Worm (Caenorhabditis elegans) whole organism, mixed stage, embryonic: ENCODE results near the gene F08G12.5.

ENCODE experiments used
- M03D4.4 ChIP-seq: sonication (generic microtip); optimal IDR thresholded peaks from 2 replicates; lab custom pipeline; 2017; ENCODE audit warnings: mild to moderate bottlenecking, missing genetic modification characterization, missing compliant biosample characterization
- bed-3 ChIP-seq: fragments of 200-800 bp; sonication (Bioruptor generic); optimal IDR thresholded peaks from 3 replicates; lab custom pipeline; 2018; ENCODE audit warnings: mild to moderate bottlenecking, missing genetic modification characterization, moderate library complexity, missing compliant biosample characterization
- blmp-1 ChIP-seq: fragments of 150-350 bp; optimal IDR thresholded peaks from 2 replicates; lab custom pipeline; 2014; ENCODE audit warnings: missing biosample characterization, missing genetic modification characterization
- ceh-39 ChIP-seq: fragments of 150-350 bp; optimal IDR thresholded peaks from 2 replicates; lab custom pipeline; 2014; ENCODE audit warnings: missing biosample characterization, missing genetic modification characterization
- ceh-43 ChIP-seq: fragments of 200-800 bp; sonication (Bioruptor generic); optimal IDR thresholded peaks from 2 replicates; lab custom pipeline; 2018; ENCODE audit warnings: mild to moderate bottlenecking, missing genetic modification characterization, moderate library complexity, missing compliant biosample characterization
- ces-1 ChIP-seq: fragments of 150-350 bp; optimal IDR thresholded peaks from 2 replicates; lab custom pipeline; 2014; ENCODE audit warnings: missing biosample characterization, missing genetic modification reagents, missing genetic modification characterization
- cnd-1 ChIP-seq: fragments of 200-800 bp; sonication (Bioruptor generic); optimal IDR thresholded peaks from 2 replicates; lab custom pipeline; 2018; ENCODE audit warnings: mild to moderate bottlenecking, missing genetic modification characterization, missing compliant biosample characterization
- drap-1 ChIP-seq: fragments of 200-800 bp; sonication (Bioruptor generic); optimal IDR thresholded peaks from 3 replicates; lab custom pipeline; 2018; ENCODE audit warnings: mild to moderate bottlenecking, missing genetic modification characterization, missing compliant biosample characterization
- elt-1 ChIP-seq: sonication (generic microtip); optimal IDR thresholded peaks from 2 replicates; lab custom pipeline; 2017; ENCODE audit warnings: missing genetic modification characterization, mild to moderate bottlenecking, missing compliant biosample characterization, antibody characterized with exemption, moderate library complexity, borderline replicate concordance; ENCODE audit not compliant: insufficient read depth
- flh-1 ChIP-seq: fragments of 200-800 bp; sonication (Bioruptor generic); optimal IDR thresholded peaks from 2 replicates; lab custom pipeline; 2018; ENCODE audit warnings: mild to moderate bottlenecking, missing genetic modification characterization, moderate library complexity, missing compliant biosample characterization
- hlh-1 ChIP-seq: fragments of 150-350 bp; optimal IDR thresholded peaks from 2 replicates; lab custom pipeline; 2014; ENCODE audit warnings: missing biosample characterization, missing genetic modification reagents, missing genetic modification characterization
- lin-13 ChIP-seq: fragments of 150-350 bp; optimal IDR thresholded peaks from 2 replicates; lab custom pipeline; 2014; ENCODE audit warnings: missing biosample characterization, missing genetic modification characterization
- lin-32 ChIP-seq: fragments of 200-800 bp; sonication (Bioruptor generic); optimal IDR thresholded peaks from 2 replicates; lab custom pipeline; 2018; ENCODE audit warnings: mild to moderate bottlenecking, missing genetic modification characterization, missing compliant biosample characterization
- lsy-2 ChIP-seq: fragments of 150-350 bp; optimal IDR thresholded peaks from 2 replicates; lab custom pipeline; 2014; ENCODE audit warnings: missing biosample characterization, missing genetic modification characterization
- mab-5 ChIP-seq: fragments of 150-350 bp; optimal IDR thresholded peaks from 2 replicates; lab custom pipeline; 2014; ENCODE audit warnings: missing biosample characterization, missing genetic modification characterization
- mep-1 ChIP-seq: fragments of 150-350 bp; optimal IDR thresholded peaks from 2 replicates; lab custom pipeline; 2017; ENCODE audit warnings: missing biosample characterization, missing genetic modification reagents, missing genetic modification characterization, inconsistent platforms
- mls-2 ChIP-seq: sonication (generic microtip); optimal IDR thresholded peaks from 2 replicates; lab custom pipeline; 2016; ENCODE audit warnings: mild to moderate bottlenecking, missing genetic modification characterization, moderate library complexity, missing compliant biosample characterization
- nhr-12 ChIP-seq: fragments of 150-350 bp; optimal IDR thresholded peaks from 2 replicates; lab custom pipeline; 2014; ENCODE audit warnings: missing biosample characterization, missing genetic modification characterization
- nhr-237 ChIP-seq: fragments of 150-350 bp; optimal IDR thresholded peaks from 2 replicates; lab custom pipeline; 2014; ENCODE audit warnings: missing biosample characterization, missing genetic modification characterization
- pha-4 ChIP-seq: fragments of 150-350 bp; optimal IDR thresholded peaks from 2 replicates; lab custom pipeline; 2018; ENCODE audit warnings: missing biosample characterization, missing genetic modification reagents, missing genetic modification characterization
- sem-2 ChIP-seq: fragments of 200-800 bp; sonication (Bioruptor generic); optimal IDR thresholded peaks from 2 replicates; lab custom pipeline; 2018; ENCODE audit warnings: mild to moderate bottlenecking, missing genetic modification characterization, missing compliant biosample characterization
- snpc-4 ChIP-seq: fragments of 150-350 bp; optimal IDR thresholded peaks from 2 replicates; lab custom pipeline; 2014; ENCODE audit warnings: missing biosample characterization, missing genetic modification characterization
- sptf-1 ChIP-seq: sonication (generic microtip); optimal IDR thresholded peaks from 2 replicates; lab custom pipeline; 2017; ENCODE audit warnings: mild to moderate bottlenecking, missing genetic modification characterization, moderate library complexity, missing compliant biosample characterization
- tbx-8 ChIP-seq: fragments of 200-800 bp; sonication (Bioruptor generic); optimal IDR thresholded peaks from 2 replicates; lab custom pipeline; 2018; ENCODE audit warnings: mild to moderate bottlenecking, missing genetic modification characterization, moderate library complexity, missing compliant biosample characterization
- unc-120 ChIP-seq: sonication (generic microtip); optimal IDR thresholded peaks from 2 replicates; lab custom pipeline; 2017; ENCODE audit warnings: missing genetic modification characterization, missing compliant biosample characterization; ENCODE audit not compliant: poor library complexity, severe bottlenecking
- ztf-11 ChIP-seq: fragments of 150-350 bp; optimal IDR thresholded peaks from 2 replicates; lab custom pipeline; 2014; ENCODE audit warnings: missing biosample characterization, missing genetic modification characterization

The F08G12.5 gene

DNA sequence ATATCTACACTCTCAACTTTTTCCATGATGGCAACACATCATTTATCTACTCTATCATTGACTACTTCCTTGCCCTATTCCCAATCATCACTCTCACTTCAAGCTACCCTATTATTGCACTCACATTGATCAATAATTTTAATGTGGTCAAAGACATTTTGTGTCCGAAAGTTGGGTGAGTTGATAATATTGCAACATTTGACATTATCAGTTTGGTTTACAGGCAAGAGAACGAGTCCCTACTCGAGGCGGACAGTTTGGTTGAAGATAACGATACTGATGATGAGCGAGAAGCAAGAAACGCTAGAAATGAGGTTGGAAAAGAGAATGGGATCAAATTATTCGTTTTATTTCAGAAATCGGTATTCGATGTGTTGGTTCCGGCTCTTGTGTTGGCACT, 45.4 kb downstream of the F08G12.5 start:
- no peak for TF ChIP-seq sptf-1 (tag; lab: Kevin White, UChicago)
- no peak for TF ChIP-seq M03D4.4 (tag; lab: Kevin White, UChicago)
- no peak for TF ChIP-seq elt-1 (tag; lab: Kevin White, UChicago)
- TF ChIP-seq snpc-4 (tag; lab: Kevin White, UChicago) = no peak
- no peak for TF ChIP-seq tbx-8 (GFP tag; lab: Kevin White, UChicago)
- TF ChIP-seq bed-3 = no peak
- TF ChIP-seq ceh-39 = no peak
- no peak for TF ChIP-seq sem-2 (GFP tag; lab: Kevin White, UChicago)
- no peak for TF ChIP-seq blmp-1 (tag; lab: Kevin White, UChicago)
- no peak for TF ChIP-seq ces-1 (GFP tag; lab: Kevin White, UChicago)

DNA sequence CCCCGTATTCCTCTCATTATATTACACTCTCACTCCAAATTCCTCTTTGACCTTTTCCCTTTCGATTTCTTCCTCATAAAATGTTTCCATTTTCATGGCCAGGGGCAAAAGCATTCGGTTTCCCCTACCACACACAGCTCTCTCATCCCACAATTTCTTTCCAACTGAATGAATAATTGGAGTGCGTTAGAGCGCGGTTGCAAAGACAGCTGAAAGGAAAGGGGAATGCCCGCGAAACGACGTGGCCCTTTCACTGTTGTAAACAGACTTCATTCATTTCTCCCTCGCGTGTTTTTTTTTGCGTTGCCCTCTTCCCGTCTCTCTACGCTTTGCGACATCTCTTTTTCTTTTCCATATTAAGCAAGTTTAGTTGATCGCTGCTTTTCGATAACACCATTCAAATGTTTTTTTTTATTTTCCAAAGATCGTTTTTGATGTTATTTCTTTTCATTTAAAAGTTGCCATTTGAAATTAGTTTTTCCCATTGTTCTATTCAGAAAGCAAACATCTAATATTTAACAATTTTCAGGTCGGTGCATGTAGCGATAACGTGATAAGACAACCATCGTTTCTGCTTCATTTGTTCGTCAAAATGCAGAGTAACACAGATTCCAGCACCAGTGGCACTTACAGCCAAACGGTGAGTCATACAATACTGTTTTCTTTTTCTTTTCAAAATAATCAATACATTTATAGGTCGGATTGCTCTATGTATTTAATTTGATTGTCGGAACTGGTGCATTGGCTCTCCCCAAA, 47.6 kb downstream of the F08G12.5 start, which contains the start of gene C03A3.2:
TSS of gene C03A3.2 (plus strand) at position 530 of the 756 bp plus-strand sequence.
- TF ChIP-seq cnd-1 (tag; lab: Kevin White, UChicago) (peak; percentile 24), lin-32 (GFP tag; lab: Kevin White, UChicago) (no peak), ceh-43 (GFP tag; lab: Kevin White, UChicago) (peak; percentile 1), pha-4 (peak; percentile 38), bed-3 (no peak), unc-120 (tag; lab: Kevin White, UChicago) (peak; percentile 43), mab-5 (tag; lab: Kevin White, UChicago) (no peak), sptf-1 (tag; lab: Kevin White, UChicago) (peak; percentile 50), lin-13 (tag; lab: Kevin White, UChicago) (no peak), flh-1 (GFP tag; lab: Kevin White, UChicago) (no peak), blmp-1 (tag; lab: Kevin White, UChicago) (peak; percentile 49), nhr-12 (tag; lab: Kevin White, UChicago) (no peak), ces-1 (GFP tag; lab: Kevin White, UChicago) (peak; percentile 88), hlh-1 (tag; lab: Kevin White, UChicago) (no peak), mls-2 (tag; lab: Kevin White, UChicago) (peak; percentile 35), tbx-8 (GFP tag; lab: Kevin White, UChicago) (no peak), mep-1 (tag; lab: Kevin White, UChicago) (peak; percentile 84), lsy-2 (peak; percentile 32), nhr-237 (tag; lab: Kevin White, UChicago) (no peak), ceh-39 (no peak), ztf-11 (tag; lab: Kevin White, UChicago) (peak; percentile 27), drap-1 (GFP tag; lab: Kevin White, UChicago) (peak; percentile 39), snpc-4 (tag; lab: Kevin White, UChicago) (no peak), M03D4.4 (tag; lab: Kevin White, UChicago) (no peak), sem-2 (GFP tag; lab: Kevin White, UChicago) (no peak)
